Fruit fly (Drosophila melanogaster): ENCODE measurements around the gene CG7606.
A peak's percentile ranks its signal among the peaks of the same experiment; 100 is the strongest.

CG7606 gene

DNA sequence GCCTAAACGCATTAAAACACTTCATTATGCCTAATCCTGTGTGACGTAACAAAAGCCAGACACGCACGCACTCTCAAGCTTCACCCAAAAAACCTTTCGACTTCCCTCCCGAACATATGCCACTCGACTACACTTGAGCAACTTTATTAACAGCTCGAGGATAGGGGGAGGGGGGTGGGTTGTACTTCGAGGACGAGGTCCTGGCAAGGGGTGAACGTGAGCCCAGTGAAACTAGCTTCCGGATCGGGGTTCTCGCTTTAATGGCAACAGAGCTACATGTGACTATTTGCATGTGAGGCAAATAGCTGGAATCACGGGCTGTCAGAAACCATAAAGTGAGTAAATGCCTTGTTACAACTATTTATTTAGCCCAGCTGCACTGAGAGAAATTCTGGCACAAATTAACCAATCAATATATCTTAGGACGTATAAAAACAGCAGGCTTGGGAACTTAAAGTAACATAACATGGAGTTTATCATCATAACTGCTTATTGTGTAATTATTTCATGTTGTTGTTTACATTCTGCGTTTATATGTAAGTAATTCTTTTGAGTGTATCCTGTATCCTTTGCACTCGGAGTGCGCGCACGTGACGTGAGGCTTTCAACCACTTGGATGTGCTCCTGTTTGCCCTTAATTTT lies 45.4 kb upstream of the CG7606 start (continued):
- peak; percentile 50 for TF ChIP-seq fd96Cb (tag; optimal IDR thresholded peaks at IDR 0.05)
- no peak for TF ChIP-seq CG17802 (tag; optimal IDR thresholded peaks at IDR 0.05)
- peak; percentile 52 for TF ChIP-seq gsb-n (tag; optimal IDR thresholded peaks at IDR 0.05)
- no peak for TF ChIP-seq CG18764 (GFP tag; optimal IDR thresholded peaks at IDR 0.05)
- no peak for TF ChIP-seq gro (GFP tag; optimal IDR thresholded peaks at IDR 0.05)
- TF ChIP-seq hth (optimal IDR thresholded peaks at IDR 0.05), result no peak
- TF ChIP-seq Myb (GFP tag; optimal IDR thresholded peaks at IDR 0.05), result no peak
- TF ChIP-seq CG17568 (GFP tag; optimal IDR thresholded peaks at IDR 0.05), result no peak
- TF ChIP-seq dysf (GFP tag; IDR thresholded peaks at IDR 0.05), result peak; percentile 37; the same call in 2 of the 3 replicates
- no peak for TF ChIP-seq sob (GFP tag; IDR thresholded peaks at IDR 0.05)
- no peak for TF ChIP-seq mam (GFP tag; optimal IDR thresholded peaks at IDR 0.05)
- peak; percentile 33 for TF ChIP-seq her (GFP tag; optimal IDR thresholded peaks at IDR 0.05)
- no peak for TF ChIP-seq disco-r (GFP tag; optimal IDR thresholded peaks at IDR 0.05)
- no peak for TF ChIP-seq gsb (GFP tag; IDR thresholded peaks at IDR 0.05)
- TF ChIP-seq z (GFP tag; IDR thresholded peaks at IDR 0.05), result no peak
- peak; percentile 42 to 77 for TF ChIP-seq chif (GFP tag; optimal IDR thresholded peaks at IDR 0.05)
- TF ChIP-seq CG15601 (tag; optimal IDR thresholded peaks at IDR 0.05), result no peak
- TF ChIP-seq Hmr (GFP tag; optimal IDR thresholded peaks at IDR 0.05), result no peak
- TF ChIP-seq Hand (GFP tag; optimal IDR thresholded peaks at IDR 0.05), result no peak
- no peak for TF ChIP-seq Fer1 (GFP tag; optimal IDR thresholded peaks at IDR 0.05)
- 0 out of 2 replicates have a peak, but pooled peaks have one; percentile 11 for TF ChIP-seq ttk (GFP tag; IDR thresholded peaks at IDR 0.05)
- no peak for TF ChIP-seq sens-2 (GFP tag; IDR thresholded peaks at IDR 0.05)
- TF ChIP-seq Fer3 (tag; optimal IDR thresholded peaks at IDR 0.05), result peak; percentile 4
- TF ChIP-seq tx (GFP tag; optimal IDR thresholded peaks at IDR 0.05), result peak; percentile 7
- no peak for TF ChIP-seq inv (GFP tag; IDR thresholded peaks at IDR 0.05; ENCODE audit: partially characterized antibody)
- TF ChIP-seq CG1024 (GFP tag; IDR thresholded peaks at IDR 0.05), result no peak
- no peak for TF ChIP-seq sr (GFP tag; IDR thresholded peaks at IDR 0.05)
- no peak for TF ChIP-seq wdn (GFP tag; IDR thresholded peaks at IDR 0.05)
- no peak for TF ChIP-seq CG7987 (GFP tag; optimal IDR thresholded peaks at IDR 0.05)
- no peak for TF ChIP-seq CG4617 (GFP tag; optimal IDR thresholded peaks at IDR 0.05; ENCODE audit: borderline replicate concordance)
- TF ChIP-seq sens (GFP tag), result peak; percentile 92
- peak; percentile 59 for TF ChIP-seq ATbp (GFP tag; optimal IDR thresholded peaks at IDR 0.05)
- no peak for TF ChIP-seq CG6272 (GFP tag; IDR thresholded peaks at IDR 0.05)
- TF ChIP-seq slou (GFP tag; optimal IDR thresholded peaks at IDR 0.05), result no peak
- no peak for TF ChIP-seq CG9932 (GFP tag; IDR thresholded peaks at IDR 0.05)
- TF ChIP-seq CG12659 (GFP tag; optimal IDR thresholded peaks at IDR 0.05), result peak; percentile 8
- peak; percentile 57 for TF ChIP-seq CG10267 (tag; optimal IDR thresholded peaks at IDR 0.05)
- no peak for TF ChIP-seq CG4360 (GFP tag; IDR thresholded peaks at IDR 0.05)
- no peak for TF ChIP-seq CG32532 (GFP tag; IDR thresholded peaks at IDR 0.05)
- no peak for TF ChIP-seq CG6654 (GFP tag; optimal IDR thresholded peaks at IDR 0.05)
- no peak for TF ChIP-seq gcm2 (GFP tag; optimal IDR thresholded peaks at IDR 0.05)
- TF ChIP-seq zen2 (GFP tag; IDR thresholded peaks at IDR 0.05; ENCODE audit: partially characterized antibody), result no peak
- no peak for TF ChIP-seq CG4707 (GFP tag; optimal IDR thresholded peaks at IDR 0.05)
- TF ChIP-seq Aef1 (GFP tag; IDR thresholded peaks at IDR 0.05), result no peak
- no peak for TF ChIP-seq fru (optimal IDR thresholded peaks at IDR 0.05)
- no peak for TF ChIP-seq lab (GFP tag; optimal IDR thresholded peaks at IDR 0.05)
- no peak for TF ChIP-seq CG14965 (GFP tag; optimal IDR thresholded peaks at IDR 0.05; ENCODE audit: borderline replicate concordance)
- TF ChIP-seq Mrtf (GFP tag; IDR thresholded peaks at IDR 0.05), result no peak
- TF ChIP-seq Sox100B (GFP tag; optimal IDR thresholded peaks at IDR 0.05), result no peak
- peak; percentile 28 for TF ChIP-seq CG11398 (GFP tag; optimal IDR thresholded peaks at IDR 0.05)
- peak; percentile 39 for TF ChIP-seq lilli (GFP tag; optimal IDR thresholded peaks at IDR 0.05)
